Fruit fly (Drosophila melanogaster): ENCODE measurements around the gene CG5861.
A peak's percentile ranks its signal among the peaks of the same experiment; 100 is the strongest.

CG5861 gene

DNA sequence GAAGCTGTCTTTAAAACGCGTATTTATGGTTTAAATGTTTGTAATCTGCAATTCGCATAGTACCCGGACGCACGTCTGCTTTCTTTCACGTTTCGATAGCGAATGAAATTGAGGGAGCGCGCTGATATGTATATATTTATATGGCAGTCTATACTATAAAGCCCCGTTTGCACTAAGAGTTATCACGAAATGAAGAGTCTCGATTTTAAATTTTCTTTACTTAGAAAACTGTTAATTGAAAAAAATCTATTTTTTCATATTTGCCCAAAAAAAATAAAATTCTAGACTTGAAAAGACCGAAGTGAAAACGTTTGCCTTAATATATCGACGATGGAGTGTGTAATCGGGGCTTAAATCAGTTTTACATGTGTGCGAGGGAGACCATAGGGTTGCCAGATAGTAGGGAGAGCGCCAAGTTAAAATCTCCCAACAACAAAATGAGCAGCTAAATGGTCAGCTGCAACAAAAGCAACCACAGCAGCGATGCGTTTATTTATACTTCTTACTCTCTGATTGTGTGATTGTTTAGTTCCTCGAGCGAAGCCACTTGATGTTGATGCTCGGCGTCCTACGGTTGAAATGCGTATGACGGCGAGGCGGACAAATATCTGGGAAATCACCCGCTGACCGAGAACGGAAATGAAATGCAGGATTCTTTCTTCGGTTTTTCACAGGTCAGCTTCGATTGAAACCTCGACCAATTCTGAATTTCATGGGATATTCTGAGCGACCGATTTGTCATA, 18.6 kb upstream of the CG5861 start, which contains the start of gene cact:
cact (minus strand) TSS at position 693 of the 743 bp plus-strand sequence.
- peak; percentile 96 for TF ChIP-seq noc (tag; optimal IDR thresholded peaks at IDR 0.05)

DNA sequence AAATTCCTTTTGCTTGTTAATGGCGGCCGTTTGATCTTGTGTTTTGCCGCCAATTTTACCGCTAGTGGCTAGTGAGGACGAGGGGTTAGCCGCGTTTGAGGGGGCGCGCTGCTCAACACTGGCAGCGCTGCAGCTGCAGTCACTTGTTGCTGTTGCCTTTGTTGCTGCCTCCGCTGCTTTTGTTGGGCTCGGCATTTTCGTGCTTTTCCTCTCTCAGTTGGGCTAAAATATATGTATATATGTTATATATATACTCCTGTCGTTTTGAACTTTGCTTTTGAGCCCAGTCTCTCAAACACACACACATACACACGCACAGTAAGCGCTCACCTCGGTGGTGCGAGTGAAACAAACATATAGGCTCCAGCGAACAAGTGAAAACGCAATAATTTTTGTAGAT, 17.7 kb upstream of the CG5861 start:
- TF ChIP-seq noc (tag; optimal IDR thresholded peaks at IDR 0.05) = no peak

DNA sequence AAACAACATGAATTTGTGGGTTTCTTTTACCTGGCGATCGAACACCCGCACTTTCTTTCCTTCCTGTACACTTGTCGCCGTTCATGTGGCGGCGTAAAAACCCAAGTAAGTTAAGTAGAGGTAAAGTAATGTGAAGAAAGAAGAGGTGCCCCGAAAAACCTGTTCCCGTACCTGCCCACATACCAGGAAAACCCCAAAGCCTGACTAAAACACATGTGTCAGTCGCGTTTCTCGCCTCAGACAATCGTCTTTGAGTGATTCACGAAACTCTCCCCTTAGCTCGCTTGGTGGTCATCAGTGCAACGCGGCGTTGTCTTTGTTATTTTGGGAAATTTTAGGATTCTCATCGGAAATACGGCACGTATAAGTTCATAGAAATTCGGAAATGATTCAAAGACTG, 16.4 kb upstream of the CG5861 start:
- TF ChIP-seq noc (tag; optimal IDR thresholded peaks at IDR 0.05) = no peak

DNA sequence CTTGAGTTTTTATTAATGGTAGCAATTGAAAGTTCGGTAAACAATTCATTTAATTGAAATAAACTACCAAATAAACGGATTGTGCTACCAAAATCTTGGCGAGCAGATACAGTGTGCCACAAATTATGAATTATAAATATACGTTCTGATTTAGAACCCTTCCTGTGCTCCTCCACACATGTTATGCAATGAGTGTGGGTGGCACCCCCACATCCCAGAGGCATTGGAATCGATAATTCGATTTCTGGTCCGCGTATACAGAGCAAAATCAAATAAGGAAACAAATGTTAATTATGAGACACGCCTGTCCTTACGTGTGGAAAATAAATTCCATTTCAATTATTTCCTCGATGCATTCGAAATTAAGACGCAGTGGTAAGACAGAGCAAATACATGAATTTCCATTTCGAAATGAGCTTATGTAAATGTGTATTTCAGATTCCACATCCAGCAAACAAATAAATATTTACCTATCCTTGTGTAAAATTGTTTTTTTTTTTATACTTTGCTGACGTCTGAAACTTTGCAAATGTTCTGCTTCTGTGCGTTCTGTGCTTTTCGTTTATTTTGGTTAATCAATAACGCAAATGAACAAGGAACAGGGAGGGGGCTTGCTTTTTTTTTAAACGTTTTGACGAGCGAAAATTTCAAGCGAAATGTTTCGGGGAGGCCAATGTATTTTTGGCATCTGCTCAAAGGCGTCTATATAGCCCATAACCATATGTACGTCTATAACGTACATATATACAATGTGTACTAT, 15.0 kb upstream of the CG5861 start:
- TF ChIP-seq noc (tag; optimal IDR thresholded peaks at IDR 0.05) = no peak

DNA sequence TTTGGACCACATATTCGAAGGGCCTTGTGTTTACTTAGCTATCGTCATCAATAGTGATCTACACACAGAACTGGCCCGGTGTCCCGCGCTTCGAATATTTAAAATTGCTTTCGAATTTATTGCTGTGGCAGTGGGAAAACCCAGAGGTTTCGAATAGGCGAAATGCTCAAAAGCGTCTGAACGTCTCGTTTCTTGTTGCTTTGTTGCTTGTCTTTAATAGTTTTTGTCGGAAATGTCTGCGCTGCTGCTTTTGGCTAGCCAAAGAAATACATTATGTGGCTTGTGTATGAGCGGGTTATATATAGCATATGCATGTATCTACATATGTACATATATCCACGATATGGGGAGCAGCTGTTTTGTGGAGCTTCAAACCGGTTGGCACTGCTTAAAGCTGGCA, 14.1 kb upstream of the CG5861 start:
- TF ChIP-seq noc (tag; optimal IDR thresholded peaks at IDR 0.05) = no peak

DNA sequence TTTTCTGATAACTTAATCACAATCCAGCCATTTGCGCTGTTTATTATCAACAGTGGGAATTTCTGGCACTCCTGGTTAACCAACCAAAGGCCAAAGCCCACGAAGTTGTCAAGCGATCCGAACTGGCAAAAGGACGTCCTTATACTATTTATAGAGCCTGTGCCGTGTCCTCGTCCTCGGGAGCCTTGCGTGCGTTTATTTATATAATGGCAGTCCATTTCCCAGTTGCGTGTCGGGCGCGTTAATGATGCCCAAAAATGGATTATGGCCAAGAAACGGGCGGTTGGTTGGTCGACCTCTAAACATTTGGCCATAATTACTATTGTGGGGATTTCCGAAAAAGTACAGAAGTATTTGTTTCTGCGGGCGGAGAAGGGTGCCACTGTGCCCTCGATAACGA, 13.3 kb upstream of the CG5861 start:
- TF ChIP-seq noc (tag; optimal IDR thresholded peaks at IDR 0.05) = no peak

DNA sequence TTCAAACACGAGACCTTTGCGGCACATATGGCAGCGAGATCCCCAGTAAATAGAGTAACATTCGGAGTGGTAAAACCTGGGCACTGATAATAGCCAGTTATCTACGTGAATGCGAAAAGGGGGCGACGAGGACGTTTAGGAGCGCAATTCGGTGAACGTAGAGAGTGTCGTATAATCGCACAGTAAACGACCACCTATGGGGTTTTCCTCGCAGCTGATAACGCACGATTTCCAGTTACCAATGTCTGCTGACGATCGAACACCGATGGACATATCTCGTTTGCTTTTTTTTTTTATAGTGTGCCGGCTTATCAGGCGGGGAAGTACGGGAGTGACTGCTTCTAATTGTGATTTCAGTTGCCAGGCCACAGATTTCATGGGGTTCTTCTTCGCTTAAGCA, 12.6 kb upstream of the CG5861 start:
- TF ChIP-seq noc (tag; optimal IDR thresholded peaks at IDR 0.05) = peak; percentile 21

DNA sequence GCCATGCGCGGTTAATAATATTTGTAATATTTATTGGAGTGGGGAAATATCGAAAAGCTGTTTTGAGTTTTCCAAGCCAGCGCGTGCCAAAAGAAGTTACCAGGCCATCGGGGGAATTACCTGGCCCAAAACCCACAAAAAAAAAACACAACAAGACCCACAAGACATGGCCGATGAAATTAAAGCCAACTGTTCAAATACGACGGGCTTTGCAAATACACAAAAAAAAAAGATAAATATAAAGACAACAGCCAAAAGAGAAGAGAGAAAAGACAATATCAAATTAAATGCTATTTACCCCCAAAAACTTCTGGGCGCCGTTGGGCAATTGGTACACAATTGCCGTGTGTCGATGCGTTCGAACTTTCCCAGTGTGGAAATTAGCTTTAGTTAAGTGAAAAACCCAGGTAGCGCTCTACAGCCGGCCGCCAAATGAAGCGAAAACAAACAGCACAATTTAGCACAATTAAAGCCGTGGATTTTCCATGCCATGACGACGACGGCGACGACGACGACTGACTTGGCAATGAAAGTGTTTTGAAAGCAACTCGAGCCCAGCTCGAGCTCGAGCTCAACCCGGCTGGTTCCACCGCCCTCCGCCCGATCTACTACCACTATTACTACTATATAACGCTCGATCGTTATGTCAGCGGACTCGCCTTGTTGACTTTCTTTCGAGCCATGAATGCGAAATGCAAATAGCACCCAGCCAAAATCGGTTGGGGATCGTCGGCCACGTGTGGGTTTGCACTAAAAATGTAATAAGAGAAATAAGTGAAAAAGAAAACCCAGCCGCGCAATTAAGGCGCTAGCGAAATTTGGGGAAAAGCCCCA, 10.9 kb upstream of the CG5861 start:
- TF ChIP-seq noc (tag; optimal IDR thresholded peaks at IDR 0.05) = peak; percentile 4

DNA sequence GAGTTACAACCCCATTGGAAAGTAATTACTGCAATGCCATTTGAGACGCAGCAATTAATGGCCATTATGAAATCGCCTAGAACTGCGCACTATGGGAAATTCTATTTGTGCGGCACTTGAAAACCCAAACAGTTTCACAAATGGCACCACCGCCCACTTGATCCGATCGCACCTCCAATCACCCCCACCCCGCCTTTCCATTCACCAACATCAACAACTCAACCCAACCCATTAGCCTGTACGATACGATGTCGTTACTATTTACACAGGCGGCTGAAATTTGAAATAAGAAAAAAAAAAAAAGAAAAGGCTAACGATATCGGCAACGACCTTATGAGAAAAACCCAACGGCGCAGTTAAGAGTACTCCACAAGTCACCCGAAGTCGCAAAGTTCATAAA, 10.0 kb upstream of the CG5861 start:
- TF ChIP-seq noc (tag; optimal IDR thresholded peaks at IDR 0.05) = no peak

DNA sequence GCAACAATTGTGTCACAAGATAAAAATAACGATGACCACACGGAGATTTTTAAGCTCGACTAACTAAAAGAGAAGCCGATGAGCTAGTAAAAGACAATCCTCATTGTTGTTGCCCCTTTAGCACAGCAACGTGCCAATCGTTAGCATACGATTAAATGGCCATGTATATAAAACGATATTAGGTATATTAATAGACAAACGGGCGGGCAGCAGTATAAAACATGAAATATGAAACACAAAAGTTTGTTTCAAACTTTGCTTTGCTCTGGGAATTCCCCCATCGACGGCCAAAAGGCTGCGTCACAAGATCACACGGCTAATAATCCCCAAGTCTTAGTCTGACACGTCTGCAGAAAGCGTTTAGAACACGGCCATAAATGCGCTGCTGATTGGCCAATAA, 9.3 kb upstream of the CG5861 start:
- no peak for TF ChIP-seq noc (tag; optimal IDR thresholded peaks at IDR 0.05)

DNA sequence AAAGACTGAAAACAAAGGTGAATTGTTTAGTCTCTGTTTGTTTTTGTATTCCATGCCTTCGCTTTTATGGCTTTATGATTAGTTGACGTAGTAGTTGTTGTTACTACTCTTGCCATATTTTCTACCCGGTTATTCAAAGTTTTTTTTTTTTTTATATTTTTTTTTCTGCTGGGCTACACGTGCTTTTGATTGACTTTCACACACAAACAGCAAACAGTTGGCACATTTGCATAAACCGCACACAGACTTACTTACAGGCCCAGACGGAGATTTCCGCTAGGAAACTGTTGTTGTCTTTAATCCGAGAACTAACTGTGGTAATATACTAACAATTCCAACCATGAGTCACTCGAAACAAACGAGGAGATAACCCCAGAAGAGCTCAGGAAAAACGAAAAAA, 8.7 kb upstream of the CG5861 start:
- TF ChIP-seq noc (tag; optimal IDR thresholded peaks at IDR 0.05) = no peak

DNA sequence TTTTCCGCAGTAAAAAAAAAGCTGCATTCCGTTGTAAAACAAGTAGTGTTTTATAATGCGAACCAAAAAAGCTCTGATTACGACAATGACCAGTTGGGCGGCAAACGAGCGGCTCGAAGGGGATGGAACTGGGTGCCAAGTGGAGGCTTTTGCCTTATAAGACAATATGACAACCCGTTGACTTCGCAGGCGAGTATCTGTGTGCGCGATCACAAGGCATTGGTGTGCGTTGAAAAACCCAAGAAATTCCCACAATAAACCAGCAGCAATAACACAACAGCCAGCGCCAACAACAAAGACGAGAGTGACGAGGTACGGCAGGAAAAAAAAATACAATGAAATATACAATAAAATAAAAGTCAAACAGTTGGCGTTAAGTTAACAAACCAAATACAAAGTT, 7.9 kb upstream of the CG5861 start:
- TF ChIP-seq noc (tag; optimal IDR thresholded peaks at IDR 0.05) = peak; percentile 6

DNA sequence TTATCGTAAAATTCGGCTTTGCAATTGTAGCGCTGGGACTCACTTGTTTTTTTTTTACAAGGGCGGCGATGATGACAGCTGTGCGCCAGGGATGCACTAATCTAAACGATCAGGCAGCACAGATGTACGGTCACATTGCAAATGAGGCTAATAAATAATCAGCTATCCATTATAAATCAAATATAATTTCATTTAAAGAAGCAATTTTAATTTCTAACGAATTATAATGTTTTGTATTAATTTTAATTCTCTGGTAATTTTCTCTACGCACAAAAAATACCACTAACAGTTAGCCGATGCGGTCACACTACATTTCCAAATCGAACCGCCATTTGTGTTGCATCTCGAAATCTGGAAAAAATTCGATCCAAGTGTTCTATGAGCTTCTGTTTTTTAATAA, 3.5 kb upstream of the CG5861 start, which contains the start of the genes cni and fzy:
cni (minus strand) TSS at position 79 of the 400 bp plus-strand sequence.
fzy (plus strand) TSS at position 309 of the 400 bp plus-strand sequence.
- TF ChIP-seq noc (tag; optimal IDR thresholded peaks at IDR 0.05) = no peak

DNA sequence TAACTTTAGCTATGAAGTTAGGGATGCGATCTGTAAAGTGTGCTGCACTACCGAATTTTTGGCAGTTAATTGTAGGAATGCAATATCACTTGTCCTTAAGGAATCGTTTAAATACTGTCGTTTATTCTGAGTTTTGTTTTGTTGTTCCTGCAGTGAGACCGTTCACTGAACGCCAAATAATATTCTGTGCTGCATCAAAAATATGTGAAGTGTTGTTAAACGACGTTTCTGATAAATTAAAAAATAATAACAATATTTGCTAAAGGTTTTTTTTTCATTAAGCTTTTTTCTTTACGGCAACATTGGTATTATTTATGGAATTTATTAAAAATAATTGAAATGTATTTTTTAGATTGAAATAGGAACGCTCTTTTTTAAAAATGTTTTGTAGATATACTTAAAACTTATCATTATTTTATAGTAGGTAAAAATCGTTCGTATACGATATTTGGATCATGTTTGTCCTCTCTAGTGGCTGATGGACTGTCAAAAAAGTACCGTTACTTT, 4.3 kb downstream of the CG5861 start, which contains the start of gene GMF:
GMF (minus strand) TSS at position 182 of the 507 bp plus-strand sequence.
- TF ChIP-seq noc (tag; optimal IDR thresholded peaks at IDR 0.05) = peak; percentile 44

DNA sequence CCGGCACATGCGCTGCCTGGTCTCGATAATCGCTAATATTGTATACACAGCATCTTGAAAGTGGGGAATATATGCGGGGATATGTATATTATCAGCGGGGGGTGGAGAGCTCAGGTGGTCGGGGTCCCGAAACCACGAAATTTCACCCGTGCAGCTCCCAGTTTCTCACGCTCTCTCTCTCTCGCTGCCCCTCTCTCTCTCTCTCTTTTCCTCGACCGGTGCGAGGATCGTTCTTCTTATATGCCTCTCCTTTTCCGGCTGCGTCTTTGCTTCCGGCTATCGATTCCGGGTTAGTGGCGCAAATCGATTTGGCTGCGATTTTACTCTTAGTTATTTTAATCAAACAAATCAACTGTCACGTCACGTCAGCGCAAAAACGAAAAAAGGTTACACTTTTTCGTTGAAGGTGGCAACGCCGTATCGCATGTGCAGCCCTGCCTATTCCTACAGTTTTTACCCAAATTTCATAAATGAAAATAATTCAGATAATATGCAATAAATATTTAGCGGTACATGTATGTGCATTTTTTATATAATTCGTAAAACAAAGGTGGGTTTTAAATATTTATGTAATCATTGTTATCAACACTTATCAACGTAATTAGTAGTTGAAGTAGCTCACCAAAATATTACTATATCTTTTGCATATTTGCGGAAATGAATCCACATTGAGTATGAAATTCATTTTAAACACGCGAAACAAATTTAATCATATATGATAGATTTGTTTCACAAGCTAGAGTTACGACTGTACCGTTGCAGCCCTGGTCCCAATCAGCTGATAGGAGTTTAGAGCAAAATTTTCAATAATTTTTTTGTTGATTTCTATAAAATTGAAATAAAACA, 7.4 kb downstream of the CG5861 start, which contains the start of the genes heix and CG17328:
heix (minus strand) TSS at position 393 of the 846 bp plus-strand sequence.
CG17328 (plus strand) TSS at position 478 of the 846 bp plus-strand sequence.
- TF ChIP-seq noc (tag; optimal IDR thresholded peaks at IDR 0.05) = no peak
